Fruit fly (Drosophila melanogaster): ENCODE results near the gene Ran.

Ran gene

DNA sequence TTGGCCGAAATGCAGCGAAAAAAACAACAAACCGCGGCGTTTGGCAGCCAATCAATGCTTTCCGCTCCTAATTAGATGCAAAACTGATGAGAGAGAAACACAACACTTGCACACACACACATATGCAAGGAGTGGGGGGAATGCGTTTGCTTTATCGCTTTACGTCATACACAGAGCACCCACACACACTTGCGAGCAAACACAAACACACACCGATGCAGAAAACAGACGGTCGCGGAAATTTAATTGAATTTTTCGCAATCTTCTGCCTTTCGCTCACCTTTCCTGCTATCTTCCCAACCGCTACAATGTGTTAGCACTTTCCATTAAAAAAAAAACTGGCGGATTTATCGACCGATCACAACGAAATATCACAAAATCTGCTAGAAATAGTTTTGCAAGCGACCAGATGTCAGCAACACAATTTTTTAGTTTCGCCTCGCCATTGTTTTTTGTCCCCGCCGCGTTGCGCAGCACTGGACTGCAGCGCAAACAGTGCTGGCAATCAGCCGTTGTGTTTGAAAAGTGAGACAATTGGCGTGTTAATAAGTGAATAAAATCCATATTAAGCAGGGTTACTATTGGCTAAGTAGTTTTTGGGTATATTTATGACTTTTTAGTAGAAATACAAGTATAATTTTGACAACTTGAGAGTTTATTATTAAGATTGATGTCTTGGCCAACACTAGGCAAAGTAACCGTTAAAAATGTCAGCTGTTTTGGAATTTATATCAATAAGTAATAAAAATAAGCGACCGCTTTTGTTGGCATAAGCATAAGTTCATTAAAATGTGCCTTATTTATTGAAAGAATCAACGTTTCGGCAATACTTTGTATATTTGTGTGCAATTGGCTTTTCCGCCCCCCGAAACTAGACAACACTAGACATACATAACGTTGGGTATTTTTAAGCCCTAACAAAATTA lies 11.7 kb downstream of the Ran start, which contains the start of gene Klp10A (continued):
- TF ChIP-seq NC2β (GFP tag; optimal IDR thresholded peaks at IDR 0.05) (no peak), CG30431 (GFP tag; optimal IDR thresholded peaks at IDR 0.05) (no peak), CG15601 (tag; optimal IDR thresholded peaks at IDR 0.05) (no peak), Gug (GFP tag; IDR thresholded peaks at IDR 0.05) (no peak), CG9817 (tag; optimal IDR thresholded peaks at IDR 0.05) (no peak), CG2120 (GFP tag; optimal IDR thresholded peaks at IDR 0.05) (peak; percentile 36), H2.0 (GFP tag; IDR thresholded peaks at IDR 0.05) (no peak)

DNA sequence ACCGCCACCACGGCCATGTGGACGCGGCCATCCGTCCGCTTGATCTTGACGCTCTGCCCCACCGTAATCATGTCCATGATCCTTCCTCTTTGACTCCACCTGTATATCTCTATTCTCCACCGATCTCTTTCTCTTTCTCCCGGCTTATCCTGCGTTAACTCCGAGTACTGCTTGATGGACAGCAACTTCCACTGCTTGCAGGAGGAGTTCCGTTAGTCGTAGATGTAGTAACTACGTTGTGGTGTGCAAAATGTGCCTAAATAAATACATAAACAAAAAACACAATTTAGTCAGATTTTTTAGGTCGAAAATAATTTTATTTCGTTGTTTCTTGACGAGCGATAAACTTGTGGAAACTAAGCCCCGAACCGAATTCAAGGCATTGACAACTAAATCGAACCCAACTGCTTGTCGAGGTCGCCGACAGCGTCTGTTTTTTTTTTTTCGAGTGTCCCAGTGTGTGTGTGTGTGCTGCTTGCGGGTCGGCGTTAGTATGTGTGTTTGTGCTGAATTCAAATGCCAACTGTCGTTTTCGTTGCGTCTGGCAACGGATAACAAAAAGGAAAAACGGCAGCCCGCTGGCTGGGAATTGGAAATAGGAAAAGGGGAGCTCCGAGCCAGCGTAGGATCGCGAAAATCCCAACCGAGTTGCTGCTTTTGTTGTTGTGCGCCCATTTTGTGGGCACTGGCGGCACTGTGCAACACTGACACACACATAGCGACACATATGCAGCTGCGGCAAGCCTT lies 12.5 kb downstream of the Ran start:
- no peak for TF ChIP-seq CG12659 (GFP tag; optimal IDR thresholded peaks at IDR 0.05)
- no peak for TF ChIP-seq CG18011 (GFP tag; optimal IDR thresholded peaks at IDR 0.05)
- TF ChIP-seq CG4360 (GFP tag; IDR thresholded peaks at IDR 0.05): peak; percentile 80
- TF ChIP-seq CG12769 (tag; optimal IDR thresholded peaks at IDR 0.05): no peak
- TF ChIP-seq CG11456 (GFP tag; IDR thresholded peaks at IDR 0.05): no peak
- peak; percentile 92 for TF ChIP-seq sqz (GFP tag; optimal IDR thresholded peaks at IDR 0.05)
- peak; percentile 18 for TF ChIP-seq phol (tag; optimal IDR thresholded peaks at IDR 0.05)
- no peak for TF ChIP-seq crol (GFP tag; IDR thresholded peaks at IDR 0.05)
- no peak for TF ChIP-seq CG11695 (GFP tag; IDR thresholded peaks at IDR 0.05)
- no peak for TF ChIP-seq Hr51 (GFP tag; optimal IDR thresholded peaks at IDR 0.05)
- no peak for TF ChIP-seq Tbp (GFP tag; optimal IDR thresholded peaks at IDR 0.05)
- peak; percentile 93 for TF ChIP-seq CG31365 (tag; optimal IDR thresholded peaks at IDR 0.05)
- 0 out of 3 replicates have a peak, but pooled peaks have one; percentile 11 for TF ChIP-seq dysf (GFP tag; IDR thresholded peaks at IDR 0.05)
- peak; percentile 31; the same call in 2 of the 3 replicates for TF ChIP-seq Aef1 (GFP tag; IDR thresholded peaks at IDR 0.05)
- TF ChIP-seq Hr3 (GFP tag; optimal IDR thresholded peaks at IDR 0.05): no peak
- TF ChIP-seq CG9215 (GFP tag; IDR thresholded peaks at IDR 0.05): no peak
- no peak for TF ChIP-seq ATbp (GFP tag; optimal IDR thresholded peaks at IDR 0.05)
- no peak for TF ChIP-seq CG15011 (GFP tag; optimal IDR thresholded peaks at IDR 0.05)
- no peak for TF ChIP-seq Neu2 (GFP tag; optimal IDR thresholded peaks at IDR 0.05; ENCODE audit: borderline replicate concordance)
- peak; percentile 95 for TF ChIP-seq nerfin-1 (tag; optimal IDR thresholded peaks at IDR 0.05)
- TF ChIP-seq Myb (GFP tag; optimal IDR thresholded peaks at IDR 0.05): peak; percentile 73
- peak; percentile 41 for TF ChIP-seq CG10267 (tag; optimal IDR thresholded peaks at IDR 0.05)
- TF ChIP-seq MBD-R2 (GFP tag; IDR thresholded peaks at IDR 0.05): peak; percentile 26; the same call in 1 of the 2 replicates
- TF ChIP-seq NC2α (GFP tag; optimal IDR thresholded peaks at IDR 0.05): no peak
- no peak for TF ChIP-seq zf30C (GFP tag; optimal IDR thresholded peaks at IDR 0.05)
- TF ChIP-seq schlank (tag; optimal IDR thresholded peaks at IDR 0.05): no peak
- no peak for TF ChIP-seq psq (GFP tag; optimal IDR thresholded peaks at IDR 0.05)
- peak; percentile 3 for TF ChIP-seq CG30020 (tag; optimal IDR thresholded peaks at IDR 0.05)
- no peak for TF ChIP-seq CG3281 (GFP tag; optimal IDR thresholded peaks at IDR 0.05)
- TF ChIP-seq Abd-B (GFP tag; optimal IDR thresholded peaks at IDR 0.05): no peak
- peak; percentile 23 for TF ChIP-seq jumu (GFP tag; optimal IDR thresholded peaks at IDR 0.05)
- peak; percentile 66 for TF ChIP-seq sens (GFP tag)
- TF ChIP-seq Dfd (GFP tag; optimal IDR thresholded peaks at IDR 0.05): peak in 1 of 2 experiments; percentile 54
- peak; percentile 81 for TF ChIP-seq CG32772 (GFP tag; IDR thresholded peaks at IDR 0.05)
- TF ChIP-seq CG14441 (GFP tag; IDR thresholded peaks at IDR 0.05): no peak
- TF ChIP-seq H15 (GFP tag; IDR thresholded peaks at IDR 0.05): no peak
- peak; percentile 85 for TF ChIP-seq ftz-f1 (GFP tag; optimal IDR thresholded peaks at IDR 0.05)
- TF ChIP-seq nmo (GFP tag; optimal IDR thresholded peaks at IDR 0.05): peak; percentile 38
- TF ChIP-seq CG6765 (GFP tag; optimal IDR thresholded peaks at IDR 0.05): no peak
- TF ChIP-seq CG12155 (GFP tag; optimal IDR thresholded peaks at IDR 0.05): no peak

Data from whole organism, embryonic.